Fruit fly (Drosophila melanogaster) ovary, adult (tissue): ENCODE measurements around the gene Chc.

ENCODE experiments used
- CG17801 ChIP-seq: fragments of 200-800 bp; optimal IDR thresholded peaks from 2 replicates; lab custom pipeline; 2019; ENCODE audit warnings: missing biosample characterization, mild to moderate bottlenecking, missing genetic modification characterization, moderate library complexity; ENCODE audit not compliant: partially characterized antibody

Chc gene

DNA sequence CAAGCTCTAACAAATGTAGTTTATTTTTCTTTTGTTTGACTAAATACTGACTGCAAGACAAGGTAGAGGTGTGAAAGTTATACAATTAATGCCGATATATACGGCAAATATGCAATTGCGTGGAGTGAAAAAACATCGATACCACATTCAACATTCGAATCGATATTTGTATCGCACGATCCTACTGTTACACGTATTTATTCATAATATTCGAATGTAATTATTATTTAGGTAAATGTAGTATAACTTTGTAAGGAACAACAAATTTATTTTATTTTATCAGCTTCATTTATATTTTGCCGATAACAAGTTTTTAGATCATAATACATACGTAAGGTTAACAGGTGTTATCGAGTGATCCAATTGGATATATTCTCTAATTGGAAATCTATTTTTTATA lies at the start of gene Chc:
Chc (minus strand) TSS at position 98 of the 400 bp plus-strand sequence.
- no peak for TF ChIP-seq CG17801 (GFP tag; lab: Kevin White, UChicago)

DNA sequence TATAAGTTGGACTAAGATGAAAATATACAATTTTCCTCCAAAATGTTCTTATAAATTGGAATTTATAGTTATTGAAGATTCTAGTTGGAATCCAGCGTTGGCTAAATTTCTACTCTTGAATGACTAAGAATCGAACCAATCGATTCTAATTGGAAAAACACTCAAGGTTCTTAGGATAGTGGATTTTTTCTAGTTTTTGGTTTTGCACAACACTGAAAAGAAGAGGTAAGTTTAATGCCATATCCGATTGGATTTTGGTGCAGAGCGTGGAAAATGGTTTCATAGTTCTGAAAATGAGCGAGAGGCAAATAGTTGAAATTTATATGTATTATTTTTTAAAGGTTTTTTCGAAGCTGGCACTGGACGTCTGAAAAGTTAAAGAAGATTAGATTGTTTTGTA lies 40.3 kb upstream of the Chc start:
- no peak for TF ChIP-seq CG17801 (GFP tag; lab: Kevin White, UChicago)

DNA sequence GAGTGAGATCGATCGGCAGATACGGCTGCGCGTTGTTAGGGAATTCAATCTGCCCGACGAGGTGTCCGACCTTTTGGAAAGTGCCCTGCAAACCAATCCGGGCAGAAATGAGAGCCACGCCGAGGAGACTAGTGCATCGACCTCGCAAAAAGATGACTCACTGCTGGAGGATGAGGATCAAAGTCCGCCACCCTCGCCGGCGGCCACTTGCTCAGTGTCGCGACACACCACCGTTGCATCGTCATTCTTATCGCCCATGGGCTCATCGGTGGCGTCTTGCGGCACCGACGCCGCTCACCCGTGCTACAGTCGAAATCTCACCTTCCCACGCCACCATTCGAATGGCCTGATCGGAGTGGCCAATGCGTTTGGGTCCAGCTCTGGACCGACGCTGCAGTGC lies 39.1 kb upstream of the Chc start:
- TF ChIP-seq CG17801 (GFP tag; lab: Kevin White, UChicago), result no peak

DNA sequence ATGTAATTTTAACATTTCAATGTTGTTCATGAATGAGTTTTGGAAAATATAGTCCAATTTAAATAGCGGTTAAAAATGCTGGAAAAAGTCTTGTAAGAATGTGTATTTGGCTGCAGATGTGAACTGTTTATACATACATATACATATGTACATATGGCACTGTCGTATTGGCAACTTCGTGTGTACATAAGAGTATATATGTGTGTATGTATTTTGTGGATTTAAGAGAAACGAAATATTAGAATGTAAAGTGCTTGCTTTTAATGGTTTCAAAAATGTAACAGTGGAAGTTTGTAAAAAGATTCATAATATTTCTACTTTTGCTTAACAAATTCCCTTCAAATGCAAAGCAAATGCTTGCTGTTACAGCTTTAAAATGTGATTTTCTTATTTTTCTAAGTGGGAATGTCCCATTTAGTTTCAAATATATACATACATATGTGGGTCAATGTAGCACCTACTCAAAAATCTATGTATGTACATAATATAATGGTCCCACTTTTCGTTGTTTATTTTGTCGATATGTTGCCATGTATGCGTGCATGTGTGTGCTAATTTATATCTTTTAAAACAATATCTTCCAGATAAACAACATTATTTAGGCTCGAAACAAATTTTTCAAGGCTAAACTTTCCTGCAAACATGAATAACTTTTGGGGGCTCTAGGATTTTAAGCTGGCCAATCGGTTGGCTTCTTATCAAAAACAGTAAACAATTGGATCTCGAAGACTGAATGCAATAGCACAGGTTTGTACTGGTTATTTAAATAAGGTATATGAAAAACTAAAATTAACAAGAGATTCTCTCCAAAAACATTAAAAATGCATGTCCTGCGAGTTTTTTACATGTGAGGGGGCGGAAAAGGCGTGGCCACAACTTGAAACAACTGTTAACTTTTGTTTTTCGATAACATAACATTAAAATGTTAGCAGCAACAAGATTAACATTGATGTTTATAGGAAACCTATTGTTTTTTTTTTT lies 35.8 kb upstream of the Chc start:
- TF ChIP-seq CG17801 (GFP tag; lab: Kevin White, UChicago), result no peak

DNA sequence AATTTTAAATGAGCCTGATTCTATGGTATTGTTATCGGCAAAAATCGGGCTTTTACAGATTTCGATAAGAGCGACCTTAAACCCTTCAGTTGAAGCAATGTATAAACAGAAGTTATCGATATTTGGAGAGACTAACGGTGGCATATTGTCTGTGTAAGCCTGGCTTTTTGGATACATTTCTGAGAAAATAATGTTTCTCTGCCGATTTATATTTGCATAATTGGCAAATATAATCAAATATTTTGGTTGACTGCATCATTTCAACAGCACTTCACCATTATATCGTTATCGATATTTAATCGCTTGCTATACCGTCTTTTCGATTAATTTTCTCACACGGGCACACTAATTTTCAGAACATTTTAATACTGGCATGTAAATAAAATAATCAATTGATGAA lies 34.6 kb upstream of the Chc start, which contains the start of gene CG16952:
CG16952 (plus strand) TSS at position 341 of the 400 bp plus-strand sequence.
- no peak for TF ChIP-seq CG17801 (GFP tag; lab: Kevin White, UChicago)

DNA sequence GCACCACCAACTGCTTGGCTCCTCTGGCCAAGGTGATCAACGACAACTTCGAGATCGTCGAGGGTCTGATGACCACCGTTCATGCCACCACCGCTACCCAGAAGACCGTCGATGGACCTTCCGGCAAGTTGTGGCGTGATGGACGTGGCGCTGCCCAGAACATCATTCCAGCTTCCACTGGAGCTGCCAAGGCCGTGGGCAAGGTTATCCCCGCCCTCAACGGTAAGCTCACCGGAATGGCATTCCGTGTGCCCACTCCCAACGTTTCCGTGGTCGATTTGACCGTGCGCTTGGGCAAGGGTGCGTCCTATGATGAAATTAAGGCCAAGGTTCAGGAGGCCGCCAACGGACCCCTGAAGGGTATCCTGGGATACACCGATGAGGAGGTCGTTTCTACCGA lies 33.5 kb upstream of the Chc start:
- no peak for TF ChIP-seq CG17801 (GFP tag; lab: Kevin White, UChicago)

DNA sequence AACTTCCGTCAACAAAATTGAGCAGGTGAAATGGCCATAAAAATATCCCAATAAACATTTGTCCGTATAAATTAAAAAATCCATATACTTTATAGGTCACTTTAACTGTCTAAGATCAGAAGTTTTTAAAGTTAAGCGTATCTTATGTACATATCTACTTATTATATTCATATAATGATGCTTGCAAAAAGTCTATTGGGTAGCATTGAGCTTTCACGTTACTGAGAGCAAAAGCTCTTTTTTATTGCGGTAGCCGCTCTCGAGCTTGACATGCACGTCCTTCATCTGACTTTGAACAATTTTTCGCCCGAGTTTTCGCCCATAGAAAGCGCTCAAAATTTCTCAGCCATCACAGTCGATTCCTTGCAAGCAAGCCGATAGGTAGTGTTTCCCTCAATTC lies 32.6 kb upstream of the Chc start, which contains the start of gene Gapdh2:
Gapdh2 (plus strand) TSS at position 283 of the 400 bp plus-strand sequence.
- TF ChIP-seq CG17801 (GFP tag; lab: Kevin White, UChicago), result peak; percentile 100

DNA sequence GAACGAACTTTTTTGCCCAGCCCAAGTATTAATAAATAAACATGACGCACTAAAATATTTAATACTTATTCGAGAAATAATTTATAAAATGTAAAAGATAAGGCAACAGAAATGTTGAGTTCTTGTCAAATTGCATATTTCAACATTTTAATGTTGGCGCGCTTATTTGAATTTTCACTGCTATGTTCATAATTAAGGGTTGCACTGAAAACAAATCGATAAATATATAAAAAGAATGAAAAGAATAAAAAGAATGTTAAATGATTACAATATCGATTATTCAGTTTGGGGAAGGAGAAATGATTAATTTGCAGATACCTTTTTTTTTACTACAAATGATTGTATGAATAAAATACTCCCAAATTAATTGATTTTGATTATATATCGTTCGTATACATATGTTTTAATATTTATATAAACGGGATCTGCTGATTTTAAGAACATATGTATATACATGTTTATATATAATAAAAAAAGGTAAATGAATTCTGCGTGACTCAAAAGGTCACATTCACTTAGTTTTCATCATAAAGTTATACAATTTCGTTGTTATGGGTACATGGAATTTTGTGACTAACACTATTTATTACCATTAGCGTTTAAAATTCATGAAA lies 31.6 kb upstream of the Chc start:
- peak; percentile 14 for TF ChIP-seq CG17801 (GFP tag; lab: Kevin White, UChicago)

DNA sequence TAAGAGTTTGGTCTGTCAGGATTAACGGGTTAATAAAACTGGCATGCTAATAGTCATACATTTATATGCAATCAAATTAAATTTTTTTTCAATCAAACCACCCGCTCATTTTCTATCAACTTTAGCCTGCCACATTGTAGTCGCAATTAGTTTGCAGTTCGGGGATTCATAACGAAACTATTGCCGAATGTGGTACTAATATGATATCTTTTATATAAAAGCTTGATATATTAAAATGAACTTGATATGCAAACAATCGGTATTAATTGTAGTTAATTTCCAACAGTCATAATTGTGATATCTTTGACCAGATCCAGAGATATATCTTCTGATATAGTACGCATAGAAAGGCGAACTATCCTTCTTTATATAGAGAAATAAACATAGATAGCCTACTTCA lies 30.7 kb upstream of the Chc start:
- TF ChIP-seq CG17801 (GFP tag; lab: Kevin White, UChicago), result no peak

DNA sequence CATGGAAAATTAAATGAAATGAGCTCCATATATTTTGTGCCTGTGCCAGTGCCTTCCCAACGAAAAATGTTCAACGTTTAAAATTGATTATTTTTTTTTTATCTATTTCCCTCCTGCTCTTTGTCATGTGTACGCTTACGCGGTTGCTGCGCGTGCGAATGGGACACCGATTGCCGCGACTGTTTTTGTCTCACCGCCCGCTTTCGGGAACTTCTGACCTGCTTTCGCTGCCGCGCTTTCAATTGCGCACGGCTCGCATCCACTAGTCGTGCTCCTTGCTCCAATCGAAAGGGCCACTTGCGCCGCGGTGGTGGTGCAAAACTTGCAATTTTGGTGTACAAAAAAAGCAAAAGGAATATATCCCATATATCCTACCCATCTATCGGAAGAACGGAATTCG lies 25.2 kb upstream of the Chc start:
- peak; percentile 85 for TF ChIP-seq CG17801 (GFP tag; lab: Kevin White, UChicago)

DNA sequence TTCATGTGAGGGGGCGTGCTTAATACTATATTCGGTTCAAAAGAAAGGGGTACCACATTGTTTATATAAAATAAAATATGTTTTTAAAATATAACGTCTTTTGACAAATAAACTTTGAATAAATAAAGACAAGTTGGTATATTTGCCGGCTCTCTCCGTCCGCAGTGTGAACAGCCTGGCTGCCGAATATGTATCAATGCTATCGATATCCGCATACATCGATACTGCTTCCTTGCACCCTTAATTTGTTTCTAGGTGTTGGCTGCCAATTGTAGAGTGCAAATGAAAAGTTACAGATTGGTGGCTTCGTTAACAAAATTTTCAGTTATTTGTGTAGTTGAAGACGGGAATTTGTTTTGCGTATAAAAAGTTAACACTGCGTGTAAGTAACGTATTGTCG lies 24.6 kb upstream of the Chc start, which contains the start of gene Gbeta13F:
Gbeta13F (plus strand) TSS at position 247 of the 400 bp plus-strand sequence.
- TF ChIP-seq CG17801 (GFP tag; lab: Kevin White, UChicago), result no peak

DNA sequence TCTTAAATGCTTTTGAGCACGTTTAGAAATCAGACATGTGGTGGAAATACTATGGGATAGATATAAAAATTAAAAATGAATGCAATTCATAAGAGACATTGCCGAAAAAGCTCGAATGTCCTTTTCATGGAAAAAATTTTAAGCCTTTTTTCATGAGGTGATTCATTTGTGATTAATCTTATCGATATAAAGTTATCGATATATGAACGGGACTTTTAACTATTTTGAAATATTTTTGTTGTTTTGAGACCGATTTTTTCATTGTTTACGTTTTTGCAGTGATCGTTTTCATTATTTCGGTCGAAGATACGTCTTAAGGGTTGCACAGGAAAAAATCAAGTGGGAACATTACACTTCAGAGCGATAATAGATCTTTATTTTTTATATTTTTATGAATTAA lies 24.1 kb upstream of the Chc start, which contains the start of gene AlkB:
AlkB (minus strand) TSS at position 101 of the 400 bp plus-strand sequence.
- no peak for TF ChIP-seq CG17801 (GFP tag; lab: Kevin White, UChicago)

DNA sequence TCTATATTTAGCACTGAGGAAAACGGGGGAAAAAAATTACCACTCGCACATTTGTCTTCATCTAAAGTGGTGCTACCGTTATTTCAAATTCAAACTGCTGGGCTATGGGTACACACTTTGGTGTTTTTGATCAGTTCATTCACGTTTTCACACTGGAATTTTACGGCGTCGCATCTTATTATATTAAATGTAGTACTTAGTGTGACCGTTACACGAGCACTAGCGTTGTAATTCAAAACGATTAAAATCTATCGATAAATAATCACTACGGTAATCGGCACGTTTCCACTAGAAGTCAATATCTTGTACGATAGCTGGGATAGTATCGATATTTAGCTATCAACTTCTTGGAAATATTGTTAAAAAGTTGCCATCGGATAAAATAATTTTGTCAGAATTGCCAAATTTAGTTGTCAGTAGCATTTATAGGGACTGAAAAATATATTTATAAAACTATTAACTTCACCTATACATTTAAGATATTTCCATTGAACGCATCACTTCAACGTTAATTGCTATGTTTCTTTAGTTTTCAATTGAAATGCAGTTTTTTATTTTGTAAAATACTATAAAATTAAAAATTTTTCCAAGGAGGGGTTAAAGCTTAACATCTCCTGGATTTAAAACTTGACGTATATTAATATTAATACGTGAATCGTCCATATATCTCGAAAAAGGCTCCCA lies 22.5 kb upstream of the Chc start, which contains the start of the genes CG46440 and Myb:
CG46440 (minus strand) TSS at position 223 of the 684 bp plus-strand sequence.
Myb (minus strand) TSS at position 223 of the 684 bp plus-strand sequence.
- no peak for TF ChIP-seq CG17801 (GFP tag; lab: Kevin White, UChicago)

DNA sequence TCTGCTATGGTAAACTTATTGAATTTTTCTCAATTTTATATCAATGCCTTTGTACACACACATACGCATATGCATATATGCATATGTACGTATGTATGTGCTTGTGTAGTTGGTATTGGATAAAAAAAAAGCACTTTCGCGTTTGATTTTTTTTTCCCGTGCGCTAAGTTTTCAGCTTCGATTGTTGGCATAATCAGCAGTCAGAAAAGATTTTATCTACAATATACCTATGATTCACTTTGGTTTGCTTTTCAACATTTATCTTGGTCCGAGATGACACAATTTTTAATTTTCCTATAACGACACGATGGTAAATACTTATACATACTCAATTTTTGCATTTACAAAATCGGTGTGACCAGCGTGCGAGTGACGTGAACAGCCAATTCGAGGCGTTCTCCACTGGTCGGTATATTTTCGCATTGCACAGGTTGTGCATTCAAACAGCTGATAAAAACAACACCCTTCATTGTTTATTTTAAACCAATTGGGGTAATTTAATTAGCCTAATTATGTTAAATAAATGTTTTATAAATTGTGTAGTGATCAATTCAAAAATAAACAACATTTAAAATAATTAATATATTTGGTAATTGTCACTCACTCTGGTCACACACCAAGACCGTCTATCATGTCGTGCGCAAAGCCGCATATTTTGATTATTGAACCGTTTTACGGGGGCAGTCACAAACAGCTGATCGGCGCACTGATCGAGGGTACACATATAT lies 17.7 kb upstream of the Chc start, which contains the start of the genes UBL3 and CG15914:
UBL3 (minus strand) TSS at position 361 of the 728 bp plus-strand sequence.
CG15914 (plus strand) TSS at position 607 of the 728 bp plus-strand sequence.
- peak; percentile 56 for TF ChIP-seq CG17801 (GFP tag; lab: Kevin White, UChicago)
